3 worm cellular contexts compared by ENCODE assay signal in genomic region chrX:6427147-6427546, ce11.
TF ChIP-seq lines count a peak whose summit lies in the region.

No protein-coding gene starts in this region.

TF ChIP-seq in whole organism, L1 larva, 84 proteins besides CTCF, POLR2A, EP300 and RAD21 (continued from another document):
- TF ChIP-seq lin-14 (GFP tag; optimal IDR thresholded peaks at IDR 0.05; lab: Kevin White, UChicago) (peak; percentile 5), lin-13 (GFP tag; optimal IDR thresholded peaks at IDR 0.05; lab: Kevin White, UChicago) (no peak), pqm-1 (tag; optimal IDR thresholded peaks at IDR 0.05; lab: Kevin White, UChicago) (peak; percentile 22), unc-130 (tag; optimal IDR thresholded peaks at IDR 0.05; lab: Kevin White, UChicago) (no peak), nhr-11 (tag; optimal IDR thresholded peaks at IDR 0.05; lab: Kevin White, UChicago) (no peak), nhr-76 (tag; optimal IDR thresholded peaks at IDR 0.05; lab: Kevin White, UChicago) (no peak), ceh-63 (GFP tag; optimal IDR thresholded peaks at IDR 0.05; lab: Kevin White, UChicago) (no peak), nhr-237 (tag; optimal IDR thresholded peaks at IDR 0.05; lab: Kevin White, UChicago) (no peak), isw-1 (GFP tag; IDR thresholded peaks at IDR 0.05; lab: Robert Waterston, UW) (no peak), rnt-1 (tag; optimal IDR thresholded peaks at IDR 0.05; lab: Kevin White, UChicago) (no peak), lsy-2 (tag; optimal IDR thresholded peaks at IDR 0.05; lab: Kevin White, UChicago) (peak in 1 of 2 experiments; percentile 22), mep-1 (tag; optimal IDR thresholded peaks at IDR 0.05; lab: Kevin White, UChicago) (no peak), tbx-2 (tag; optimal IDR thresholded peaks at IDR 0.05; lab: Kevin White, UChicago) (no peak), ceh-8 (GFP tag; optimal IDR thresholded peaks at IDR 0.05; lab: Kevin White, UChicago) (no peak), hlh-4 (tag; optimal IDR thresholded peaks at IDR 0.05; lab: Kevin White, UChicago) (no peak), lin-15B (tag; optimal IDR thresholded peaks at IDR 0.05; lab: Kevin White, UChicago) (no peak), ceh-90 (tag; optimal IDR thresholded peaks at IDR 0.05; lab: Kevin White, UChicago) (no peak), ceh-82 (tag; optimal IDR thresholded peaks at IDR 0.05; lab: Kevin White, UChicago) (no peak), unc-98 (GFP tag; IDR thresholded peaks at IDR 0.05; lab: Robert Waterston, UW) (no peak), egl-13 (tag; optimal IDR thresholded peaks at IDR 0.05; lab: Kevin White, UChicago) (no peak)

TF ChIP-seq in whole organism, L3 larva, 47 proteins besides CTCF, POLR2A, EP300 and RAD21 (continued from another document):
- no peak for TF ChIP-seq jun-1 (tag; optimal IDR thresholded peaks at IDR 0.05; lab: Kevin White, UChicago)
- no peak for TF ChIP-seq egl-5 (tag; optimal IDR thresholded peaks at IDR 0.05; lab: Kevin White, UChicago)

TF ChIP-seq in whole organism, L4 larva, 104 proteins besides CTCF, POLR2A, EP300 and RAD21 (continued from another document):
- no peak for TF ChIP-seq attf-4 (tag; optimal IDR thresholded peaks at IDR 0.05; lab: Kevin White, UChicago)
- TF ChIP-seq unc-130 (GFP tag; optimal IDR thresholded peaks at IDR 0.05; lab: Kevin White, UChicago) = no peak
- no peak for TF ChIP-seq skn-1 (tag; optimal IDR thresholded peaks at IDR 0.05; lab: Kevin White, UChicago)
- TF ChIP-seq F44E2.7 (GFP tag; IDR thresholded peaks at IDR 0.05; lab: Robert Waterston, UW) = no peak
- TF ChIP-seq saeg-2 (GFP tag; IDR thresholded peaks at IDR 0.05; lab: Robert Waterston, UW) = no peak
- TF ChIP-seq mdl-1 (tag; optimal IDR thresholded peaks at IDR 0.05; lab: Kevin White, UChicago) = peak in 1 of 2 experiments; percentile 36
- no peak for TF ChIP-seq nhr-6 (tag; optimal IDR thresholded peaks at IDR 0.05; lab: Kevin White, UChicago)
- TF ChIP-seq egl-27 (tag; optimal IDR thresholded peaks at IDR 0.05; lab: Kevin White, UChicago) = no peak
- TF ChIP-seq nhr-48 (tag; optimal IDR thresholded peaks at IDR 0.05; lab: Kevin White, UChicago) = no peak
- no peak for TF ChIP-seq lin-39 (tag; optimal IDR thresholded peaks at IDR 0.05; lab: Kevin White, UChicago)
- no peak for TF ChIP-seq nhr-10 (tag; optimal IDR thresholded peaks at IDR 0.05; lab: Kevin White, UChicago)
- no peak for TF ChIP-seq zip-2 (tag; optimal IDR thresholded peaks at IDR 0.05; lab: Kevin White, UChicago)
- TF ChIP-seq D1046.2 (GFP tag; IDR thresholded peaks at IDR 0.05; lab: Robert Waterston, UW) = no peak
- no peak for TF ChIP-seq mdt-29 (GFP tag; IDR thresholded peaks at IDR 0.05; lab: Robert Waterston, UW)
- TF ChIP-seq unc-39 (tag; optimal IDR thresholded peaks at IDR 0.05; lab: Kevin White, UChicago) = no peak
- TF ChIP-seq mep-1 (tag; optimal IDR thresholded peaks at IDR 0.05; lab: Kevin White, UChicago) = no peak
- TF ChIP-seq hlh-11 (tag; optimal IDR thresholded peaks at IDR 0.05; lab: Kevin White, UChicago) = peak; percentile 71
- TF ChIP-seq nhr-11 (tag; optimal IDR thresholded peaks at IDR 0.05; lab: Kevin White, UChicago) = no peak
- no peak for TF ChIP-seq arid-1 (GFP tag; conservative IDR thresholded peaks at IDR 0.05; lab: Robert Waterston, UW)
- TF ChIP-seq nhr-28 (tag; optimal IDR thresholded peaks at IDR 0.05; lab: Kevin White, UChicago) = peak; percentile 95
- TF ChIP-seq daf-16 (GFP tag; optimal IDR thresholded peaks at IDR 0.05; lab: Kevin White, UChicago) = no peak
- peak; percentile 75 for TF ChIP-seq daf-16 (tag; optimal IDR thresholded peaks at IDR 0.05; lab: Kevin White, UChicago)
- no peak for TF ChIP-seq snpc-1.2 (GFP tag; IDR thresholded peaks at IDR 0.05; lab: Robert Waterston, UW)
